Worm (Caenorhabditis elegans) whole organism, L4 larva: ENCODE measurements around the gene F11A5.16.

Source experiments
- F37D6.2 ChIP-seq: sonication (generic microtip); optimal IDR thresholded peaks from 2 replicates; lab custom pipeline; 2016; ENCODE audit warnings: mild to moderate bottlenecking, missing genetic modification characterization, missing compliant biosample characterization
- R02D3.7 ChIP-seq: fragments of 150-350 bp; sonication (generic microtip); optimal IDR thresholded peaks from 3 replicates; lab custom pipeline; 2014; ENCODE audit warnings: missing biosample characterization, missing genetic modification characterization
- T26A8.4 ChIP-seq: fragments of 200-800 bp; sonication (Bioruptor generic); IDR thresholded peaks from 2 replicates; pipeline ENCODE4 v1.3.6; 2022; ENCODE audit warnings: missing genetic modification characterization, missing compliant biosample characterization
- aha-1 ChIP-seq: fragments of 150-350 bp; peaks from one replicate; lab custom pipeline; 2014; ENCODE audit warnings: missing biosample characterization, missing genetic modification characterization
- attf-4 ChIP-seq: sonication (generic microtip); optimal IDR thresholded peaks from 3 replicates; lab custom pipeline; 2017; ENCODE audit warnings: missing biosample characterization, missing genetic modification characterization
- ceh-32 ChIP-seq: sonication (generic microtip); optimal IDR thresholded peaks from 2 replicates; lab custom pipeline; 2016; ENCODE audit warnings: mild to moderate bottlenecking, missing genetic modification characterization, missing compliant biosample characterization; ENCODE audit not compliant: poor library complexity
- ceh-44 ChIP-seq: fragments of 200-800 bp; sonication (Bioruptor generic); IDR thresholded peaks from 2 replicates; pipeline ENCODE4 v1.3.6; 2022; ENCODE audit warnings: missing genetic modification reagents, missing genetic modification characterization, missing compliant biosample characterization
- ceh-62 ChIP-seq: sonication (generic microtip); optimal IDR thresholded peaks from 2 replicates; lab custom pipeline; 2017; ENCODE audit warnings: missing biosample characterization, missing genetic modification characterization
- cey-2 ChIP-seq: sonication (generic microtip); optimal IDR thresholded peaks from 3 replicates; lab custom pipeline; 2017; ENCODE audit warnings: missing genetic modification characterization, mild to moderate bottlenecking, missing compliant biosample characterization, antibody characterized with exemption, borderline replicate concordance; ENCODE audit not compliant: insufficient read depth
- dmd-9 ChIP-seq: fragments of 200-800 bp; sonication (Bioruptor generic); IDR thresholded peaks from 2 replicates; pipeline ENCODE4 v1.3.6; 2022; ENCODE audit warnings: missing genetic modification reagents, missing genetic modification characterization, missing compliant biosample characterization
- dve-1 ChIP-seq: sonication (generic microtip); optimal IDR thresholded peaks from 2 replicates; lab custom pipeline; 2017; ENCODE audit warnings: antibody characterized with exemption, mild to moderate bottlenecking, missing genetic modification characterization, missing compliant biosample characterization; ENCODE audit not compliant: insufficient read depth
- fos-1 ChIP-seq: fragments of 150-350 bp; optimal IDR thresholded peaks from 2 replicates; lab custom pipeline; 2014; ENCODE audit warnings: missing biosample characterization, missing genetic modification characterization
- gei-8 ChIP-seq: fragments of 200-800 bp; sonication (Bioruptor generic); optimal IDR thresholded peaks from 2 replicates; lab custom pipeline; 2018; ENCODE audit warnings: mild to moderate bottlenecking, missing genetic modification characterization, missing compliant biosample characterization
- hmg-1.1 ChIP-seq: fragments of 200-800 bp; sonication (Bioruptor generic); IDR thresholded peaks from 2 replicates; pipeline ENCODE4 v1.3.6; 2022; ENCODE audit warnings: missing genetic modification reagents, missing genetic modification characterization, missing compliant biosample characterization
- jun-1 ChIP-seq: fragments of 150-350 bp; optimal IDR thresholded peaks from 2 replicates; lab custom pipeline; 2014; ENCODE audit warnings: missing biosample characterization, missing genetic modification reagents, missing genetic modification characterization
- lim-7 ChIP-seq: fragments of 200-800 bp; sonication (Bioruptor generic); IDR thresholded peaks from 2 replicates; pipeline ENCODE4 v1.3.6; 2022; ENCODE audit warnings: missing genetic modification characterization, missing compliant biosample characterization
- lin-15B ChIP-seq: fragments of 150-350 bp; sonication (generic microtip); optimal IDR thresholded peaks from 3 replicates; lab custom pipeline; 2014; ENCODE audit warnings: missing biosample characterization, missing genetic modification characterization
- lir-3 ChIP-seq: sonication (generic microtip); optimal IDR thresholded peaks from 2 replicates; lab custom pipeline; 2016; ENCODE audit warnings: mild to moderate bottlenecking, missing genetic modification characterization, missing compliant biosample characterization
- lsy-2 ChIP-seq, 2 experiments: fragments of 150-350 bp in 1 of 2; sonication (generic microtip) in 1 of 2; optimal IDR thresholded peaks; 2 replicates each; lab custom pipeline; 2014 to 2017; ENCODE audit warnings: missing biosample characterization in 2 of 2, missing genetic modification characterization in 2 of 2
- mep-1 ChIP-seq: fragments of 150-350 bp; sonication (generic microtip); optimal IDR thresholded peaks from 3 replicates; lab custom pipeline; 2014; ENCODE audit warnings: missing biosample characterization, missing genetic modification characterization
- mes-2 ChIP-seq: sonication (generic microtip); optimal IDR thresholded peaks from 2 replicates; lab custom pipeline; 2016; ENCODE audit warnings: missing genotype, mild to moderate bottlenecking, missing genetic modification characterization, missing compliant biosample characterization; ENCODE audit not compliant: poor library complexity, severe bottlenecking
- mxl-3 ChIP-seq: fragments of 200-800 bp; sonication (Bioruptor generic); optimal IDR thresholded peaks from 2 replicates; lab custom pipeline; 2018; ENCODE audit warnings: mild to moderate bottlenecking, missing genetic modification characterization, missing compliant biosample characterization
- nhr-102 ChIP-seq: sonication (generic microtip); optimal IDR thresholded peaks from 2 replicates; lab custom pipeline; 2016; ENCODE audit warnings: mild to moderate bottlenecking, missing genetic modification characterization, moderate library complexity, missing compliant biosample characterization
- nhr-111 ChIP-seq: fragments of 200-800 bp; sonication (Bioruptor generic); optimal IDR thresholded peaks from 2 replicates; lab custom pipeline; 2018; ENCODE audit warnings: mild to moderate bottlenecking, missing genetic modification characterization, missing compliant biosample characterization
- nhr-25 ChIP-seq: sonication (generic microtip); optimal IDR thresholded peaks from 2 replicates; lab custom pipeline; 2017; ENCODE audit warnings: missing genetic modification characterization, mild to moderate bottlenecking, missing compliant biosample characterization, antibody characterized with exemption, moderate library complexity, borderline replicate concordance; ENCODE audit not compliant: insufficient read depth
- rbr-2 ChIP-seq: sonication (generic microtip); optimal IDR thresholded peaks from 2 replicates; lab custom pipeline; 2016; ENCODE audit warnings: missing genotype, missing genetic modification characterization, missing compliant biosample characterization
- set-16 ChIP-seq: fragments of 200-800 bp; sonication (Bioruptor generic); IDR thresholded peaks from 2 replicates; pipeline ENCODE4 v1.3.6; 2022; ENCODE audit warnings: missing genetic modification reagents, missing genetic modification characterization, missing compliant biosample characterization
- snpc-4 ChIP-seq: fragments of 150-350 bp; optimal IDR thresholded peaks from 2 replicates; lab custom pipeline; 2014; ENCODE audit warnings: missing biosample characterization, missing genetic modification characterization
- spr-3 ChIP-seq: fragments of 200-800 bp; sonication (Bioruptor generic); optimal IDR thresholded peaks from 2 replicates; lab custom pipeline; 2018; ENCODE audit warnings: mild to moderate bottlenecking, missing genetic modification characterization, missing compliant biosample characterization
- unc-130 ChIP-seq: sonication (generic microtip); optimal IDR thresholded peaks from 2 replicates; lab custom pipeline; 2016; ENCODE audit warnings: missing genetic modification reagents, missing genetic modification characterization, missing compliant biosample characterization
- vab-7 ChIP-seq: fragments of 200-800 bp; sonication (Bioruptor generic); IDR thresholded peaks from 2 replicates; pipeline ENCODE4 v1.3.6; 2022; ENCODE audit warnings: missing genetic modification reagents, missing genetic modification characterization, missing compliant biosample characterization
- zip-2 ChIP-seq: fragments of 150-350 bp; optimal IDR thresholded peaks from 2 replicates; lab custom pipeline; 2014; ENCODE audit warnings: missing biosample characterization, missing genetic modification characterization

Gene F11A5.16

DNA sequence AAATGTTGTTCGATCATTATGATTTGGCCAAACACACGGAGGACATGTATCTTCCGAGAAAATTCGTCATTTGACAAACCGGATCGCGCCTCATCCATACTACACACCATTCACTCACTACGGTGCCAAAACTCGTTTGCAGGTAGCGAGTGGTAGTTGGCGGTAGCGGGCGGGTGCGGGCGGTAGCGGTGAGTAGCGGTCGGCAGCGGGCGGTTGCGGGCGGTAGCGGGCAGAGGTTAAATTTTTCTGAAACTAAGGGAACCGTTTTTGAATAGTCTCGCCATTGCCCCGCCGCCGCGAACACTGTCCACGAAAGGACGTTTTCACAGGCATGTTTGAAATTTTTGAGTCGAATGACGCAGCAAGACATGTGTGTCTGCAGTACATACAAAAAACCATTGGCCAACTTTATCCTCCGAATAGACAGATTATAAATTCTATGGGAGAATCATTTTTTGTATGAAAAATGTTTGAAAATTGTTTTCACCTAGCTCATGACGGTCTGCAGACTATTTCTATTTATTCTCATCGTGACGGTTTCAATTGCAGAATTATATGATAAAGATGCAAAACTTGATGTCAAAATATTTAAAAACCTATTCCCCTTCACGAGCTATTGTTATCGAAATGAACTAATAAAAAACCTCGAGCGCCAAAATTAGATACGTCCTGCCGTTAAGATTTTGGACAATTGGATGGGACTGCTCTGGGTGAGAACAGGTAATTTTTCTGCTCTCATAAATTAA lies at the start of gene F11A5.16:
F11A5.16 (plus strand) TSS at position 696 of the 746 bp plus-strand sequence.
- TF ChIP-seq set-16 (GFP tag; lab: Robert Waterston, UW), result peak; percentile 63
- no peak for TF ChIP-seq lin-15B (tag; lab: Kevin White, UChicago)

DNA sequence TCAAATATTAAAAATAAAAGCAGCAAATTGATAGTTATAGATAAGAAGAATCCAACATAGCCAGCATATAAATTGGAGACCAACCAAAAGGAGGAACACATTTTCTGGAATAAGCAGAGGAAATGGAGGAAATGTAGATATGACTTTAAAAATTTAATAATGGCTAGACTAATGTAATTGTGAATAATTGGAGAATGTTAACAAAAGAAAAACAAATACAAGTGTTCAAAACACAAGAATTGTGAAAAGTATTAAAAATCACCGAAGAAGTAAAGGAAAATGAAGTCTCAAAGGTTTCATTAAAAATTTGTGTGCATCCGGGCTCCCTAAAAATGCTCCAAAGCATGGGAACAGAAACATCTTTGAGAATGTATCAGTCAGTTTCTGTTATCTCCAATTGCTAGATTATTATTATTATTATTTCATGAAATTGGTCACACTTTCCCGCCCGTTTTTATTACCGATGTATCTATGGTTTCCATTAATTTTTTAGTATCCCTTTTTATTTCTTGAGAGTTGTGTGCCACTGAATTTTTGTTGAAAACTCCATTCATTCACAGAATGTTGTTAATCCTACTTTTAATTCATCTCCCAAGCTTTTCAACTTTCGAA lies 48.5 kb upstream of the F11A5.16 start, which contains the start of the genes str-109 and F10A3.11:
str-109 (minus strand) TSS at position 101 of the 612 bp plus-strand sequence.
F10A3.11 (plus strand) TSS at position 562 of the 612 bp plus-strand sequence.
- TF ChIP-seq R02D3.7 (tag; lab: Kevin White, UChicago) (no peak), nhr-111 (GFP tag; lab: Kevin White, UChicago) (no peak)

DNA sequence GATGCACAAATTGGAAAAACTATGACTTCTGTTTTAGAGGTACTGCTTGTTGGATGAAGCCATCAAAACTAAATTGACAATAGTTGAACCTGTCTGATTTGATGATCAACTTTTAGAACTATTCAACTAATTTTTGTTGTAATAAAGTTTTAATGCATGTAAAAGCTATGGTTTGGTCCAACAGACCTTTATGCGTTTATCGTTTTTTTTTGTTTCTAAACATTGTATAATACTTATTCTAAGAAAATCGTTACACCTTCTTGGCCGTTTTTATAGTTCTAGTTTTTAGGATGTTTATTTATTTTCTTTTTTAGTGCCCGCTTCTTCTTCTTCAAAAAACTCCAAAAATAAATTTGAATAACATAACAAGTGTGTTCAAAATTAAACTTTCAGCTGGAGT lies 47.0 kb upstream of the F11A5.16 start, which contains the start of gene F10A3.12:
F10A3.12 (plus strand) TSS at position 301 of the 400 bp plus-strand sequence.
- TF ChIP-seq aha-1 (no peak), mep-1 (tag; lab: Kevin White, UChicago) (no peak), ceh-62 (tag; lab: Kevin White, UChicago) (no peak), mxl-3 (GFP tag; lab: Kevin White, UChicago) (no peak), attf-4 (tag; lab: Kevin White, UChicago) (no peak)

DNA sequence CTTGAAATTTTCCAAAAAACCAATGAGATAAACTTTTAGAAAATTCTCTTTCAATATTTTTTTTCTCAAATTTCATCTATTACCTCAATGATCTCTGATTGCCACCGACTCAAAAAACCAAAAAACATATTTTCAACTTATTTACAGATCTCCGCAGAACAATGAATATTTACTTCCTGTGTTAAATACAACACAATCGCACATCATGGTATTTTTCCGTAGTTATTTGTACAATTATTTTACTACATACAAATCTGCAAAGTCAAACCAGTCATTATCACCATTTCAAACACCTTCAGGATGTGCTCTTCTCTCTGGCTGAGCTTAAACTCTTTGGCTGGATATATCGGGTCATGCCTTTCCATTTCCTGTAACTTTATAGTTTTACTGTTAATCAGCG lies 44.8 kb upstream of the F11A5.16 start, which contains the start of gene str-108:
str-108 (plus strand) TSS at position 301 of the 400 bp plus-strand sequence.
- no peak for TF ChIP-seq cey-2
- TF ChIP-seq lin-15B (tag; lab: Kevin White, UChicago), result no peak
- no peak for TF ChIP-seq lsy-2 (tag; optimal IDR thresholded peaks at IDR 0.05; lab: Kevin White, UChicago)
- TF ChIP-seq mes-2 (tag; lab: Kevin White, UChicago), result no peak
- TF ChIP-seq hmg-1.1, result no peak
- TF ChIP-seq jun-1 (tag; lab: Kevin White, UChicago), result no peak
- no peak for TF ChIP-seq lir-3 (tag; lab: Kevin White, UChicago)
- no peak for TF ChIP-seq vab-7 (GFP tag; lab: Robert Waterston, UW)
- TF ChIP-seq mep-1 (tag; lab: Kevin White, UChicago), result no peak
- no peak for TF ChIP-seq dmd-9 (GFP tag; lab: Robert Waterston, UW)
- no peak for TF ChIP-seq nhr-102 (tag; lab: Kevin White, UChicago)
- no peak for TF ChIP-seq unc-130 (GFP tag; lab: Kevin White, UChicago)
- TF ChIP-seq set-16 (GFP tag; lab: Robert Waterston, UW), result no peak
- TF ChIP-seq rbr-2 (tag; lab: Kevin White, UChicago), result no peak
- TF ChIP-seq gei-8 (GFP tag; lab: Kevin White, UChicago), result no peak
- TF ChIP-seq F37D6.2 (tag; lab: Kevin White, UChicago), result no peak
- TF ChIP-seq snpc-4 (tag; lab: Kevin White, UChicago), result no peak
- no peak for TF ChIP-seq ceh-32

DNA sequence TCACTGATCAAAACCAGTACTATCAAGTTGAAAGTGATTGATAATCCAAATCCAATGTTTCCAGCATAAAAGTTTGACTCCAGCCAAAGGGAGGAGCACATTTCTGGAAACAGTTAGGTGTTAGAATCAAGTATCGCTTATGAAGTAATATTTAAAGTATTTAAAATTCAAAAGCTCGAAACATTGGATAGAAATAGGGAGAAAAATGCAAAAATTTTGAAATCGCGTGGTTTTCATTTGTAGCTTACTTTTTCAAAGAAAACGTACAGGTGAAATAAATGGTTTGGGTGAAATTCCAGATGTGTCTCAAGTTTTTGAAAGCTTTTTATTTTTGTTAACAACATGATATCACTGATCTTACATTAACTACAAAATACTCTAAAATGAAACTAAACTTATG lies 41.7 kb upstream of the F11A5.16 start, which contains the start of gene str-111:
str-111 (minus strand) TSS at position 101 of the 400 bp plus-strand sequence.
- TF ChIP-seq fos-1 (tag; lab: Kevin White, UChicago) (no peak), nhr-25 (no peak), T26A8.4 (no peak), ceh-44 (GFP tag; lab: Robert Waterston, UW) (no peak), zip-2 (tag; lab: Kevin White, UChicago) (no peak), spr-3 (GFP tag; lab: Kevin White, UChicago) (no peak), lim-7 (GFP tag; lab: Robert Waterston, UW) (no peak), lin-15B (tag; lab: Kevin White, UChicago) (no peak), dve-1 (tag; lab: Kevin White, UChicago) (no peak)
